Worm (Caenorhabditis elegans): ENCODE data around the gene lelo-2.

- no peak for TF ChIP-seq nhr-77 (tag; optimal IDR thresholded peaks at IDR 0.05)
- TF ChIP-seq zag-1 (tag; optimal IDR thresholded peaks at IDR 0.05): no peak
- TF ChIP-seq ZK546.5 (tag; optimal IDR thresholded peaks at IDR 0.05): no peak
- no peak for TF ChIP-seq nhr-237 (tag; optimal IDR thresholded peaks at IDR 0.05)
- no peak for TF ChIP-seq madf-9 (GFP tag; conservative IDR thresholded peaks at IDR 0.05)
- TF ChIP-seq sdz-12 (GFP tag; optimal IDR thresholded peaks at IDR 0.05): no peak
Observed at ce11 chrIII:1391752-1392151, 35.3 kb downstream of the lelo-2 start, which contains the start of gene pals-17.

Data from whole organism, L4 larva.